Fruit fly (Drosophila melanogaster) whole organism, embryonic: Measurements from ENCODE around the gene CG13912.

Source experiments
- ATbp ChIP-seq: fragments of 200-800 bp; sonication (Bioruptor generic); optimal IDR thresholded peaks from 2 replicates; lab custom pipeline; 2017; ENCODE audit warnings: missing biosample characterization, mild to moderate bottlenecking, missing genetic modification characterization, missing genetic modification reagents
- CG11398 ChIP-seq: fragments of 200-800 bp; sonication (Bioruptor generic); optimal IDR thresholded peaks from 2 replicates; lab custom pipeline; 2016; ENCODE audit warnings: missing biosample characterization, missing genetic modification characterization
- CG11456 ChIP-seq: fragments of 200-800 bp; sonication (Bioruptor generic); IDR thresholded peaks from 3 replicates; pipeline ENCODE4 v1.3.6; 2022; ENCODE audit warnings: missing biosample characterization, missing genetic modification characterization
- CG12659 ChIP-seq: fragments of 200-800 bp; sonication (Bioruptor generic); optimal IDR thresholded peaks from 3 replicates; lab custom pipeline; 2017; ENCODE audit warnings: mild to moderate bottlenecking, missing biosample characterization, missing genetic modification reagents, missing genetic modification characterization
- CG13296 ChIP-seq: fragments of 200-800 bp; sonication (Bioruptor generic); optimal IDR thresholded peaks from 3 replicates; lab custom pipeline; 2018; ENCODE audit warnings: missing biosample characterization, mild to moderate bottlenecking, missing genetic modification characterization
- CG14710 ChIP-seq: fragments of 200-800 bp; sonication (Bioruptor generic); optimal IDR thresholded peaks from 3 replicates; lab custom pipeline; 2019; ENCODE audit warnings: missing biosample characterization, mild to moderate bottlenecking, missing genetic modification characterization, moderate library complexity
- CG1603 ChIP-seq: fragments of 200-800 bp; sonication (Bioruptor generic); optimal IDR thresholded peaks from 2 replicates; lab custom pipeline; 2019; ENCODE audit warnings: missing biosample characterization, mild to moderate bottlenecking, missing genetic modification characterization, moderate library complexity
- CG1792 ChIP-seq: fragments of 200-800 bp; sonication (Bioruptor generic); optimal IDR thresholded peaks from 2 replicates; lab custom pipeline; 2016; ENCODE audit warnings: missing biosample characterization, missing genetic modification characterization
- CG2120 ChIP-seq: fragments of 200-800 bp; sonication (Bioruptor generic); optimal IDR thresholded peaks from 3 replicates; lab custom pipeline; 2016; ENCODE audit warnings: missing biosample characterization, missing genetic modification characterization
- CG2129 ChIP-seq: fragments of 200-800 bp; sonication (Bioruptor generic); IDR thresholded peaks from 2 replicates; pipeline ENCODE4 v1.3.6; 2022; ENCODE audit warnings: missing biosample characterization, missing genetic modification characterization; ENCODE audit not compliant: partially characterized antibody
- CG31224 ChIP-seq: fragments of 200-800 bp; sonication (Bioruptor generic); IDR thresholded peaks from 2 replicates; pipeline ENCODE4 v1.3.6; 2022; ENCODE audit warnings: missing biosample characterization, missing genetic modification characterization
- CG3407 ChIP-seq: fragments of 200-800 bp; sonication (Bioruptor generic); optimal IDR thresholded peaks from 2 replicates; lab custom pipeline; 2018; ENCODE audit warnings: missing biosample characterization, mild to moderate bottlenecking, missing genetic modification characterization
- CG34422 ChIP-seq: fragments of 200-800 bp; sonication (Bioruptor generic); IDR thresholded peaks from 3 replicates; pipeline ENCODE4 v1.3.6; 2022; ENCODE audit warnings: missing biosample characterization, missing genetic modification characterization
- CG3726 ChIP-seq: fragments of 200-800 bp; sonication (Bioruptor generic); IDR thresholded peaks from 3 replicates; pipeline ENCODE4, ENCODE4 v1.3.6; 2022; ENCODE audit warnings: missing biosample characterization, missing genetic modification characterization
- CG4854 ChIP-seq: fragments of 200-800 bp; sonication (Bioruptor generic); optimal IDR thresholded peaks from 2 replicates; lab custom pipeline; 2016; ENCODE audit warnings: missing biosample characterization, missing genetic modification characterization, inconsistent platforms
- CG6272 ChIP-seq: fragments of 200-800 bp; sonication (Bioruptor generic); IDR thresholded peaks from 2 replicates; pipeline ENCODE4 v1.3.6; 2022; ENCODE audit warnings: missing biosample characterization, missing genetic modification characterization
- CG6689 ChIP-seq: fragments of 200-800 bp; sonication (Bioruptor generic); IDR thresholded peaks from 2 replicates; pipeline ENCODE4 v1.3.6; 2022; ENCODE audit warnings: missing biosample characterization, missing genetic modification characterization
- CG6765 ChIP-seq: fragments of 200-800 bp; sonication (Bioruptor generic); optimal IDR thresholded peaks from 3 replicates; lab custom pipeline; 2017; ENCODE audit warnings: missing biosample characterization, mild to moderate bottlenecking, missing genetic modification characterization
- D19A ChIP-seq: fragments of 200-800 bp; optimal IDR thresholded peaks from 3 replicates; lab custom pipeline; 2019; ENCODE audit warnings: missing biosample characterization, mild to moderate bottlenecking, missing genetic modification characterization, moderate library complexity
- Dek ChIP-seq: fragments of 200-800 bp; sonication (Bioruptor generic); optimal IDR thresholded peaks from 3 replicates; lab custom pipeline; 2019; ENCODE audit warnings: missing biosample characterization, mild to moderate bottlenecking, missing genetic modification characterization, moderate library complexity
- Dip3 ChIP-seq: fragments of 200-800 bp; sonication (Bioruptor generic); optimal IDR thresholded peaks from 3 replicates; lab custom pipeline; 2016; ENCODE audit warnings: missing biosample characterization, missing genetic modification characterization
- Doc2 ChIP-seq: fragments of 200-800 bp; sonication (Bioruptor generic); IDR thresholded peaks from 2 replicates; pipeline ENCODE4 v1.3.6; 2022; ENCODE audit warnings: missing biosample characterization, missing genetic modification characterization
- Dref ChIP-seq: fragments of 200-800 bp; sonication (Bioruptor generic); IDR thresholded peaks from 2 replicates; pipeline ENCODE4 v1.3.6; 2022; ENCODE audit warnings: missing biosample characterization, missing genetic modification characterization
- Drgx ChIP-seq: fragments of 200-800 bp; sonication (Bioruptor generic); IDR thresholded peaks from 2 replicates; pipeline ENCODE4 v1.3.6; 2022; ENCODE audit warnings: missing biosample characterization, missing genetic modification characterization
- HLH4C ChIP-seq: fragments of 200-800 bp; sonication (Bioruptor generic); IDR thresholded peaks from 3 replicates; pipeline ENCODE4 v1.3.6; 2022; ENCODE audit warnings: missing biosample characterization, missing genetic modification characterization; ENCODE audit not compliant: partially characterized antibody
- HLHmδ ChIP-seq: fragments of 200-800 bp; sonication (Bioruptor generic); optimal IDR thresholded peaks from 2 replicates; lab custom pipeline; 2018; ENCODE audit warnings: missing biosample characterization, mild to moderate bottlenecking, missing genetic modification characterization, moderate library complexity
- Hr3 ChIP-seq: fragments of 200-800 bp; sonication (Bioruptor generic); optimal IDR thresholded peaks from 3 replicates; lab custom pipeline; 2016; ENCODE audit warnings: missing biosample characterization, missing genetic modification characterization
- Hr51 ChIP-seq, 2 experiments: fragments of 200-800 bp; sonication (Bioruptor generic); optimal IDR thresholded peaks; 2 replicates in 1 of 2; 3 replicates in 1 of 2; lab custom pipeline; 2016 to 2018; ENCODE audit warnings: missing biosample characterization in 2 of 2, missing genetic modification characterization in 2 of 2, mild to moderate bottlenecking in 1 of 2, moderate library complexity in 1 of 2
- Hr78 ChIP-seq, 2 experiments: fragments of 200-800 bp in 1 of 2; fragments of >200 bp in 1 of 2; sonication (Bioruptor generic) in 1 of 2; optimal IDR thresholded peaks; 2 replicates each; lab custom pipeline; 2017 to 2019; ENCODE audit warnings: missing biosample characterization in 2 of 2, missing genetic modification characterization in 2 of 2, mild to moderate bottlenecking in 1 of 2, moderate library complexity in 1 of 2
- Kr ChIP-seq: fragments of 200-800 bp; sonication (Bioruptor generic); optimal IDR thresholded peaks from 2 replicates; lab custom pipeline; 2017; ENCODE audit warnings: missing biosample characterization, mild to moderate bottlenecking, missing genetic modification characterization
- Nf-YC ChIP-seq: fragments of 200-800 bp; optimal IDR thresholded peaks from 3 replicates; lab custom pipeline; 2019; ENCODE audit warnings: missing biosample characterization, mild to moderate bottlenecking, missing genetic modification characterization, moderate library complexity
- Scr ChIP-seq: fragments of 200-800 bp; sonication (Bioruptor generic); IDR thresholded peaks from 2 replicates; pipeline ENCODE4 v1.3.6; 2022; ENCODE audit warnings: missing biosample characterization, missing genetic modification characterization; ENCODE audit not compliant: partially characterized antibody
- btn ChIP-seq: fragments of 200-800 bp; sonication (Bioruptor generic); optimal IDR thresholded peaks from 2 replicates; lab custom pipeline; 2016; ENCODE audit warnings: missing biosample characterization, missing genetic modification characterization
- corto ChIP-seq: fragments of 200-800 bp; sonication (Bioruptor generic); optimal IDR thresholded peaks from 2 replicates; lab custom pipeline; 2016; ENCODE audit warnings: missing biosample characterization, mild to moderate bottlenecking, missing genetic modification characterization, moderate library complexity
- danr ChIP-seq: fragments of 200-800 bp; sonication (Bioruptor generic); IDR thresholded peaks from 2 replicates; pipeline ENCODE4 v1.3.6; 2022; ENCODE audit warnings: missing biosample characterization, missing genetic modification characterization
- grau ChIP-seq: fragments of 200-800 bp; optimal IDR thresholded peaks from 3 replicates; lab custom pipeline; 2019; ENCODE audit warnings: missing biosample characterization, mild to moderate bottlenecking, missing genetic modification characterization, moderate library complexity
- gsb-n ChIP-seq: fragments of 200-800 bp; sonication (Bioruptor generic); optimal IDR thresholded peaks from 3 replicates; lab custom pipeline; 2018; ENCODE audit warnings: missing biosample characterization, mild to moderate bottlenecking, missing genetic modification characterization
- her ChIP-seq: fragments of 200-800 bp; sonication (Bioruptor generic); optimal IDR thresholded peaks from 2 replicates; lab custom pipeline; 2016; ENCODE audit warnings: missing biosample characterization, missing genetic modification characterization
- kni ChIP-seq: fragments of 200-800 bp; sonication (Bioruptor generic); optimal IDR thresholded peaks from 3 replicates; lab custom pipeline; 2017; ENCODE audit warnings: mild to moderate bottlenecking, missing biosample characterization, missing genetic modification reagents, missing genetic modification characterization
- onecut ChIP-seq: fragments of 200-800 bp; sonication (Bioruptor generic); IDR thresholded peaks from 2 replicates; pipeline ENCODE4 v1.3.6; 2022; ENCODE audit warnings: missing biosample characterization, missing genetic modification characterization
- peb ChIP-seq: fragments of 200-800 bp; sonication (Bioruptor generic); IDR thresholded peaks from 2 replicates; pipeline ENCODE4 v1.3.6; 2022; ENCODE audit warnings: missing biosample characterization, missing genetic modification characterization
- salm ChIP-seq: fragments of 200-800 bp; sonication (Bioruptor generic); optimal IDR thresholded peaks from 2 replicates; lab custom pipeline; 2018; ENCODE audit warnings: missing biosample characterization, mild to moderate bottlenecking, missing genetic modification characterization
- sens-2 ChIP-seq: fragments of 200-800 bp; sonication (Bioruptor generic); IDR thresholded peaks from 2 replicates; pipeline ENCODE4 v1.3.6; 2022; ENCODE audit warnings: missing biosample characterization, missing genetic modification characterization
- seq ChIP-seq: fragments of 200-800 bp; sonication (Bioruptor generic); IDR thresholded peaks from 2 replicates; pipeline ENCODE4 v1.3.6; 2022; ENCODE audit warnings: missing biosample characterization, missing genetic modification characterization
- shn ChIP-seq: fragments of 200-800 bp; sonication (Bioruptor generic); optimal IDR thresholded peaks from 3 replicates; lab custom pipeline; 2016; ENCODE audit warnings: missing biosample characterization, missing genetic modification characterization
- slbo ChIP-seq: fragments of 200-800 bp; sonication (Bioruptor generic); IDR thresholded peaks from 2 replicates; pipeline ENCODE4 v1.3.6; 2022; ENCODE audit warnings: missing biosample characterization, missing genetic modification characterization
- sna ChIP-seq: fragments of 200-800 bp; sonication (Bioruptor generic); IDR thresholded peaks from 2 replicates; pipeline ENCODE4 v1.3.6; 2022; ENCODE audit warnings: missing biosample characterization, missing genetic modification characterization; ENCODE audit not compliant: partially characterized antibody
- vnd ChIP-seq: fragments of 200-800 bp; sonication (Bioruptor generic); IDR thresholded peaks from 3 replicates; pipeline ENCODE4 v1.3.6; 2022; ENCODE audit warnings: missing biosample characterization, missing genetic modification characterization; ENCODE audit not compliant: partially characterized antibody
- wor ChIP-seq: fragments of 200-800 bp; sonication (Bioruptor generic); IDR thresholded peaks from 2 replicates; pipeline ENCODE4 v1.3.6; 2022; ENCODE audit warnings: missing biosample characterization, missing genetic modification characterization
- yki ChIP-seq: fragments of >200 bp; optimal IDR thresholded peaks from 3 replicates; lab custom pipeline; 2018
- zf30C ChIP-seq: fragments of 200-800 bp; sonication (Bioruptor generic); optimal IDR thresholded peaks from 3 replicates; lab custom pipeline; 2018; ENCODE audit warnings: missing biosample characterization, mild to moderate bottlenecking, missing genetic modification characterization

CG13912 gene

DNA sequence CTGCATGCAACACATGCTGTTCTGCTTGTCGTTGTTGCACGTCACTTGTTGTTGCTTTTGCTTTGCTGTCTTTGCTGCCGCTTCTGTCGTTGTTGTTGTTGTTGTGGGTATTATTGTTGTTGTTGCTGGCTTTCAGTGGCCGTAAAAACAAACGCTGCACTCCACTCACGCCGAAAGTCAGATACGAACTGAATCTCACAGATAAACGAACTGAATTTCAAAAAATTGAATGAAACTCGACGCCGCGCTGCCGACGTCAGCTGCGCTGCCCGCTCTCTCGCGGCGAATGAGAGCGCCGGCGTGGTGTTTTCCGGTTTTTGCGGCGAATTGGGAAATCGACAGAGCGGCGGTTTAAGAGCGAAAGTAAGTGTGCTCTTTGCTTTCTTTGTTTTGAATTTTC is 12.3 kb upstream of the CG13912 start, which contains the start of gene bab2 (continued):
- TF ChIP-seq CG6689 (no peak), CG14710 (tag; lab: Kevin White, UChicago) (peak; percentile 1), sens-2 (GFP tag; lab: Robert Waterston, UW) (no peak), btn (GFP tag; lab: Kevin White, UChicago) (no peak), corto (GFP tag; lab: Kevin White, UChicago) (no peak), Hr3 (GFP tag; lab: Kevin White, UChicago) (no peak), onecut (GFP tag; lab: Robert Waterston, UW) (no peak), CG2120 (no peak), wor (GFP tag; lab: Robert Waterston, UW) (no peak), Doc2 (GFP tag; lab: Robert Waterston, UW) (no peak), CG6272 (GFP tag; lab: Robert Waterston, UW) (0 out of 2 replicates have a peak, but pooled peaks have one; percentile 7), Dref (no peak), her (GFP tag; lab: Kevin White, UChicago) (peak; percentile 29), Scr (GFP tag; lab: Robert Waterston, UW) (peak; percentile 36), CG3407 (GFP tag; lab: Kevin White, UChicago) (no peak), CG11456 (GFP tag; lab: Robert Waterston, UW) (no peak), CG6765 (GFP tag; lab: Kevin White, UChicago) (no peak), CG4854 (no peak), gsb-n (peak; percentile 33), peb (GFP tag; lab: Robert Waterston, UW) (no peak), Hr78 (GFP tag; optimal IDR thresholded peaks at IDR 0.05; lab: Kevin White, UChicago) (no peak), zf30C (GFP tag; lab: Kevin White, UChicago) (peak; percentile 5), Dip3 (GFP tag; lab: Kevin White, UChicago) (no peak), Nf-YC (tag; lab: Kevin White, UChicago) (peak; percentile 49), danr (GFP tag; lab: Robert Waterston, UW) (no peak), shn (no peak), sna (GFP tag; lab: Robert Waterston, UW) (no peak), HLHmδ (GFP tag; lab: Kevin White, UChicago) (peak; percentile 81), yki (lab: Kevin White, UChicago) (peak; percentile 54), CG34422 (GFP tag; lab: Robert Waterston, UW) (peak; percentile 37; the same call in 1 of the 3 replicates), Kr (GFP tag; lab: Kevin White, UChicago) (no peak), CG1603 (tag; lab: Kevin White, UChicago) (peak; percentile 16), D19A (tag; lab: Kevin White, UChicago) (peak; percentile 33), CG12659 (GFP tag; lab: Kevin White, UChicago) (no peak), vnd (GFP tag; lab: Robert Waterston, UW) (no peak), seq (GFP tag; lab: Robert Waterston, UW) (peak; percentile 48; the same call in 1 of the 2 replicates), kni (peak; percentile 50), CG3726 (GFP tag; lab: Robert Waterston, UW) (no peak), salm (tag; lab: Kevin White, UChicago) (peak; percentile 28), Hr51 (GFP tag; optimal IDR thresholded peaks at IDR 0.05; lab: Kevin White, UChicago) (peak in 1 of 2 experiments; percentile 1), slbo (GFP tag; lab: Robert Waterston, UW) (no peak), HLH4C (GFP tag; lab: Robert Waterston, UW) (peak; percentile 6; the same call in 1 of the 3 replicates), grau (tag; lab: Kevin White, UChicago) (peak; percentile 19), Dek (no peak), CG13296 (GFP tag; lab: Kevin White, UChicago) (no peak), CG1792 (GFP tag; lab: Kevin White, UChicago) (no peak), CG11398 (GFP tag; lab: Kevin White, UChicago) (no peak), Drgx (GFP tag; lab: Robert Waterston, UW) (no peak), ATbp (GFP tag; lab: Kevin White, UChicago) (no peak), CG31224 (GFP tag; lab: Robert Waterston, UW) (0 out of 2 replicates have a peak, but pooled peaks have one; percentile 24), CG2129 (no peak)
